Worm (Caenorhabditis elegans): ENCODE data around the gene ugt-11.

Gene ugt-11

DNA sequence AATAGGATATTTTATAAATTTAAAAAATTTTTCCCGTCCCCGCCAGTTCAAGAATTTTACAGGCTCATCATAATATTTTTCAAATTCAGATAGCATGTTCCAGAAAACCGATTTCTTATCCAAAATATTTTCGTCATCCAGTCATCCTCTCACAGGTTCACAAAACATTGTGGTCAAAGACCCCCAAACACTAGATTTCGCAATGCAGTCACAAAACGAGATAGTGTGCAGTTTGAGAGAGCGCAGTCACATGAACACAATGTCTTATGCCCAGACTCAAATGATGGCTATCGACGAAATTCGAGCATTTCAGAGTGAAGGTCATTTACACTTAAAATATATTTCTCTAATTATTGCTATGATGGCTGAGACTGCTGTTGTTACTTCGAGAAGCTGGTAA lies 50.3 kb downstream of the ugt-11 start, which contains the start of gene abhd-5.2 (continued):
- TF ChIP-seq nhr-77 (tag; optimal IDR thresholded peaks at IDR 0.05) (no peak), tbx-2 (tag; optimal IDR thresholded peaks at IDR 0.05) (peak; percentile 35), hpl-2 (GFP tag; optimal IDR thresholded peaks at IDR 0.05) (no peak), hlh-4 (tag; optimal IDR thresholded peaks at IDR 0.05) (no peak), nhr-28 (tag; optimal IDR thresholded peaks at IDR 0.05) (peak; percentile 53), snpc-4 (tag; optimal IDR thresholded peaks at IDR 0.05) (peak; percentile 20), snu-23 (GFP tag; optimal IDR thresholded peaks at IDR 0.05) (peak; percentile 78), nhr-20 (tag; optimal IDR thresholded peaks at IDR 0.05) (peak; percentile 70), nhr-84 (tag; optimal IDR thresholded peaks at IDR 0.05) (peak; percentile 93), fos-1 (tag; optimal IDR thresholded peaks at IDR 0.05) (no peak), ama-1 (optimal IDR thresholded peaks at IDR 0.05) (no peak), pag-3 (tag; optimal IDR thresholded peaks at IDR 0.05; ENCODE audit: borderline replicate concordance, insufficient read depth) (no peak), egl-27 (tag; optimal IDR thresholded peaks at IDR 0.05) (no peak), lin-35 (GFP tag; optimal IDR thresholded peaks at IDR 0.05) (peak; percentile 46 to 76), lin-39 (tag; optimal IDR thresholded peaks at IDR 0.05) (no peak), lin-15B (tag; optimal IDR thresholded peaks at IDR 0.05) (no peak), jun-1 (tag; optimal IDR thresholded peaks at IDR 0.05) (peak; percentile 32), C34B4.2 (tag; optimal IDR thresholded peaks at IDR 0.05) (no peak), zag-1 (tag; optimal IDR thresholded peaks at IDR 0.05) (no peak), nhr-12 (tag; optimal IDR thresholded peaks at IDR 0.05) (no peak), Y116A8C.19 (tag; optimal IDR thresholded peaks at IDR 0.05; ENCODE audit: borderline replicate concordance) (no peak), ceh-88 (GFP tag; IDR thresholded peaks at IDR 0.05) (no peak), F16B12.6 (tag; optimal IDR thresholded peaks at IDR 0.05) (peak; percentile 12), C04F5.9 (tag; optimal IDR thresholded peaks at IDR 0.05) (no peak), efl-1 (optimal IDR thresholded peaks at IDR 0.05) (peak; percentile 55 to 60), efl-1 (GFP tag; optimal IDR thresholded peaks at IDR 0.05 in 1 of 2) (peak in 1 of 2 experiments; percentile 50), isw-1 (GFP tag; IDR thresholded peaks at IDR 0.05) (peak; percentile 39), ceh-82 (tag; optimal IDR thresholded peaks at IDR 0.05) (peak; percentile 48 to 78 (median 65)), nhr-11 (tag; optimal IDR thresholded peaks at IDR 0.05) (peak; percentile 43), pqm-1 (tag; optimal IDR thresholded peaks at IDR 0.05) (no peak), fkh-8 (tag; optimal IDR thresholded peaks at IDR 0.05) (peak; percentile 57), unc-86 (tag; optimal IDR thresholded peaks at IDR 0.05) (peak; percentile 15), aha-1 (tag; optimal IDR thresholded peaks at IDR 0.05) (no peak), elt-3 (tag; optimal IDR thresholded peaks at IDR 0.05) (peak in 1 of 6 experiments; percentile 27), unc-62 (GFP tag; optimal IDR thresholded peaks at IDR 0.05) (no peak), sup-37 (GFP tag; optimal IDR thresholded peaks at IDR 0.05) (no peak), mef-2 (tag; optimal IDR thresholded peaks at IDR 0.05) (no peak), unc-130 (tag; optimal IDR thresholded peaks at IDR 0.05) (peak; percentile 14), mab-9 (GFP tag; IDR thresholded peaks at IDR 0.05) (no peak), egl-13 (tag; optimal IDR thresholded peaks at IDR 0.05) (no peak), ceh-90 (tag; optimal IDR thresholded peaks at IDR 0.05) (no peak), irx-1 (tag; optimal IDR thresholded peaks at IDR 0.05) (no peak), mdl-1 (tag; optimal IDR thresholded peaks at IDR 0.05) (peak in 1 of 2 experiments; percentile 59), pax-3 (tag; optimal IDR thresholded peaks at IDR 0.05) (no peak), mep-1 (tag; optimal IDR thresholded peaks at IDR 0.05) (peak; percentile 70), nhr-47 (tag; optimal IDR thresholded peaks at IDR 0.05) (peak; percentile 50), ztf-11 (tag; optimal IDR thresholded peaks at IDR 0.05) (no peak), lin-13 (GFP tag; optimal IDR thresholded peaks at IDR 0.05) (no peak), unc-30 (tag; optimal IDR thresholded peaks at IDR 0.05) (no peak), dpl-1 (GFP tag; optimal IDR thresholded peaks at IDR 0.05) (peak; percentile 35 to 52 (median 38))

All from whole organism, L1 larva.